Worm (Caenorhabditis elegans): ENCODE measurements around the gene F36A4.2.

Gene F36A4.2

DNA sequence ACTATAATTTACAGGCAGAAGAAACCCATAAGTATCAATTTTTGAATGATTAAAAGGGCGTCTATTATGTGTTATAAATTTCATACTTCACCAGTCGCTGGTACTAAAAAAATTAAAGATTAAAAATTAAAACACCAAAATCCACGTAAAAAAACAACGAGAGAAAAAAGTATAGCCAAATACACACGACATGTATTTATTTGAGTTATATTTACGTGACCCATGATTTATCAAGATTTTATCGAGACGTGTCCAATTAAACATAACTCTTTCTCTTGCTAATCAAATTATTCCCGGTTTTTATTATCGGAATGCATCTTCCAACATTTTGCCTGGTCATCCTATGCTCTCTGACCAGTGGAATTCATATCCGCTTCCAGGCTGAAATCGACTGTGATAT is 3.7 kb upstream of the F36A4.2 start, which contains the start of gene F36A4.4:
Gene F36A4.4 (plus strand): TSS at position 301 of the 400 bp plus-strand sequence.
- TF ChIP-seq ceh-13 (GFP tag; optimal IDR thresholded peaks at IDR 0.05) (no peak), aly-1 (tag; optimal IDR thresholded peaks at IDR 0.05) (no peak), sea-1 (GFP tag; conservative IDR thresholded peaks at IDR 0.05) (no peak), tra-4 (tag; optimal IDR thresholded peaks at IDR 0.05) (no peak), tbx-11 (GFP tag; IDR thresholded peaks at IDR 0.05) (no peak), hmg-4 (GFP tag; optimal IDR thresholded peaks at IDR 0.05) (no peak), hnd-1 (tag; optimal IDR thresholded peaks at IDR 0.05) (no peak), B0310.2 (tag; optimal IDR thresholded peaks at IDR 0.05) (no peak), pes-1 (GFP tag; IDR thresholded peaks at IDR 0.05) (no peak), hmbx-1 (tag; optimal IDR thresholded peaks at IDR 0.05) (no peak)

DNA sequence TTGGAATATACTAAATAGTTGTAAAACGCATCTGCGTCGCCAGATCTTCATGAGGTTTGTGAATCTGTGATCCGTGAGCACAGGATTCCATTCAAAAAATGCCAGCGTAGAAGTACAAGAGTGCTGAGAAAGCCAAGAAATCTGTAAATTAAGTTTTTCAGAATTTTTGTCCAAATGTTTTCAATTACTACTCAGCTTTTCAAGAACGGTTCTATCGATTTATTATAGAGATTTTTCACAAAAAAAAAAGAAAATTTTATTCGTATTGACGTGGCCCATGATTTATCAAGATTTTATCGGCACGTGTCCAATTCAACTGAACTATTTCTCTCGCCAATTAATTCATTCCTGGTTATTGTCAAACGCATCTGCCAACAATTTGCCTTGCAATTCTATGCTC is 1.7 kb upstream of the F36A4.2 start, which contains the start of gene F36A4.3:
Gene F36A4.3 (plus strand): TSS at position 301 of the 400 bp plus-strand sequence.
- TF ChIP-seq B0310.2 (tag; optimal IDR thresholded peaks at IDR 0.05), result no peak
- TF ChIP-seq aly-1 (tag; optimal IDR thresholded peaks at IDR 0.05), result no peak
- TF ChIP-seq ceh-36 (tag; optimal IDR thresholded peaks at IDR 0.05), result no peak
- no peak for TF ChIP-seq tbx-37 (GFP tag; conservative IDR thresholded peaks at IDR 0.05)
- no peak for TF ChIP-seq tra-4 (tag; optimal IDR thresholded peaks at IDR 0.05)
- no peak for TF ChIP-seq F13C5.2 (tag; optimal IDR thresholded peaks at IDR 0.05)
- TF ChIP-seq tbx-11 (GFP tag; IDR thresholded peaks at IDR 0.05), result no peak
- no peak for TF ChIP-seq hmg-4 (GFP tag; optimal IDR thresholded peaks at IDR 0.05)
- TF ChIP-seq pes-1 (GFP tag; IDR thresholded peaks at IDR 0.05), result no peak
- TF ChIP-seq ets-7 (tag; optimal IDR thresholded peaks at IDR 0.05), result no peak
- TF ChIP-seq flt-1 (GFP tag; IDR thresholded peaks at IDR 0.05), result no peak

DNA sequence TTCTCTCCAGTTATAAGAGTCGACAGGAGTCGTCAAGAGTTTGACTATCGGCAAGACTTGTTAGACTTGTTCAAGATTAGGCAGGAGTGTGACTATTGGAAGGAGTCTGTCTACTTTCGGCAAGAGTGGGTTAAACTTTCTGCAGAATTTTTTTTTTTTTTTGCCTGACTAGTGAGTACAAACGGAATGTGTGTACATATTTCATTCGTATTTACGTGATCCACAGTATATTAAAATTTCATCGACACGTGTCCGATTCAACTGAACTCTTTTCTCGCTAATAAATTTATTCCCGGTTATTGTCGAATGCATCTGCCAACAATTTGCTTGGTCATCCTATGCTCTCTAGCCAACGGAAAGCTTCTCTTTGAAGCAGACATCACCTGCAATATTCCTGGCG is 1.1 kb downstream of the F36A4.2 start, which contains the start of gene F36A4.1:
Gene F36A4.1 (plus strand): TSS at position 301 of the 400 bp plus-strand sequence.
- TF ChIP-seq ama-1 (optimal IDR thresholded peaks at IDR 0.05) (no peak), F13C5.2 (tag; optimal IDR thresholded peaks at IDR 0.05) (no peak), tra-4 (tag; optimal IDR thresholded peaks at IDR 0.05) (no peak), ceh-13 (GFP tag; optimal IDR thresholded peaks at IDR 0.05) (no peak), flt-1 (GFP tag; IDR thresholded peaks at IDR 0.05) (no peak), tbx-11 (GFP tag; IDR thresholded peaks at IDR 0.05) (no peak), ets-7 (tag; optimal IDR thresholded peaks at IDR 0.05) (no peak), sea-1 (GFP tag; conservative IDR thresholded peaks at IDR 0.05) (no peak), hnd-1 (tag; optimal IDR thresholded peaks at IDR 0.05) (no peak), pes-1 (GFP tag; IDR thresholded peaks at IDR 0.05) (no peak), scrt-1 (GFP tag; IDR thresholded peaks at IDR 0.05) (no peak), tbx-37 (GFP tag; conservative IDR thresholded peaks at IDR 0.05) (no peak), hmbx-1 (tag; optimal IDR thresholded peaks at IDR 0.05) (no peak), hmg-4 (GFP tag; optimal IDR thresholded peaks at IDR 0.05) (no peak), ceh-36 (tag; optimal IDR thresholded peaks at IDR 0.05) (no peak), B0310.2 (tag; optimal IDR thresholded peaks at IDR 0.05) (no peak), aly-1 (tag; optimal IDR thresholded peaks at IDR 0.05) (no peak)

- TF ChIP-seq hnd-1 (tag; optimal IDR thresholded peaks at IDR 0.05) (no peak), hmg-4 (GFP tag; optimal IDR thresholded peaks at IDR 0.05) (no peak), tra-4 (tag; optimal IDR thresholded peaks at IDR 0.05) (no peak)
Measured at ce11 chrIV:4277694-4278093, 6.7 kb downstream of the F36A4.2 start, which contains the start of gene nhr-78. TSS of gene nhr-78 (minus strand) at chrIV:4277875.

DNA sequence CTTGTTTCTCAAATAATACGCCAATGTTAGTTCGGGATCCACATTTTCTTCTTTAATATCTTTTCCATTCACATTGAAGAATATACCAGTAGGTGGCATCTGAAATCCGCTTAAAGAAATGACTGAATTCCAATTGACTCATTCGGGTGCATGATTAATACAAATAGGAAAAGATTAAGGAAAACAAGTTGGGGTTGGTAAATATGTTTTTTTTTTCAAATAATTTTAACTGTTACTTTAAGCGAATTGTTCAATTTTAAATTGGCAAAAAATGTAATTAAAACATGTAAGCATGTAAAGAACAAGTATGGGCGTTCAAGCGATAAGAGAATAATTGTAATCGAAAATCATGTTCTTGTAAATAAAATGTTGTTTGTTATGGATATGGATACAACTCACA is 13.0 kb downstream of the F36A4.2 start, which contains the start of gene F15E6.6:
Gene F15E6.6 (minus strand): TSS at position 101 of the 400 bp plus-strand sequence.
- no peak for TF ChIP-seq flt-1 (GFP tag; IDR thresholded peaks at IDR 0.05)
- no peak for TF ChIP-seq sea-1 (GFP tag; conservative IDR thresholded peaks at IDR 0.05)
- no peak for TF ChIP-seq ceh-13 (GFP tag; optimal IDR thresholded peaks at IDR 0.05)
- no peak for TF ChIP-seq hnd-1 (tag; optimal IDR thresholded peaks at IDR 0.05)
- TF ChIP-seq ceh-36 (tag; optimal IDR thresholded peaks at IDR 0.05), result no peak
- no peak for TF ChIP-seq B0310.2 (tag; optimal IDR thresholded peaks at IDR 0.05)

ce11 chrIV:4284989-4285388 is 14.0 kb downstream of the F36A4.2 start:
- no peak for TF ChIP-seq hmg-4 (GFP tag; optimal IDR thresholded peaks at IDR 0.05)
- no peak for TF ChIP-seq sea-1 (GFP tag; conservative IDR thresholded peaks at IDR 0.05)
- TF ChIP-seq pes-1 (GFP tag; IDR thresholded peaks at IDR 0.05), result no peak
- no peak for TF ChIP-seq tra-4 (tag; optimal IDR thresholded peaks at IDR 0.05)
- TF ChIP-seq ceh-13 (GFP tag; optimal IDR thresholded peaks at IDR 0.05), result no peak
- no peak for TF ChIP-seq F13C5.2 (tag; optimal IDR thresholded peaks at IDR 0.05)
- TF ChIP-seq flt-1 (GFP tag; IDR thresholded peaks at IDR 0.05), result no peak

ce11 chrIV:4288332-4288731 is 17.3 kb downstream of the F36A4.2 start, which contains the start of gene srv-4:
TSS of gene srv-4 (minus strand) at chrIV:4288432.
- TF ChIP-seq sea-1 (GFP tag; conservative IDR thresholded peaks at IDR 0.05), result no peak
- no peak for TF ChIP-seq pes-1 (GFP tag; IDR thresholded peaks at IDR 0.05)
- TF ChIP-seq B0310.2 (tag; optimal IDR thresholded peaks at IDR 0.05), result no peak
- no peak for TF ChIP-seq tbx-11 (GFP tag; IDR thresholded peaks at IDR 0.05)
- no peak for TF ChIP-seq hmg-4 (GFP tag; optimal IDR thresholded peaks at IDR 0.05)
- TF ChIP-seq tbx-37 (GFP tag; conservative IDR thresholded peaks at IDR 0.05), result no peak
- TF ChIP-seq aly-1 (tag; optimal IDR thresholded peaks at IDR 0.05), result no peak

- TF ChIP-seq sea-1 (GFP tag; conservative IDR thresholded peaks at IDR 0.05) (no peak), pes-1 (GFP tag; IDR thresholded peaks at IDR 0.05) (no peak), F13C5.2 (tag; optimal IDR thresholded peaks at IDR 0.05) (no peak), tra-4 (tag; optimal IDR thresholded peaks at IDR 0.05) (no peak), ama-1 (optimal IDR thresholded peaks at IDR 0.05) (no peak), ceh-36 (tag; optimal IDR thresholded peaks at IDR 0.05) (no peak), aly-1 (tag; optimal IDR thresholded peaks at IDR 0.05) (no peak), B0310.2 (tag; optimal IDR thresholded peaks at IDR 0.05) (no peak), hmg-4 (GFP tag; optimal IDR thresholded peaks at IDR 0.05) (no peak), scrt-1 (GFP tag; IDR thresholded peaks at IDR 0.05) (no peak), hnd-1 (tag; optimal IDR thresholded peaks at IDR 0.05) (no peak), hmbx-1 (tag; optimal IDR thresholded peaks at IDR 0.05) (no peak), ceh-13 (GFP tag; optimal IDR thresholded peaks at IDR 0.05) (no peak), tbx-37 (GFP tag; conservative IDR thresholded peaks at IDR 0.05) (no peak), flt-1 (GFP tag; IDR thresholded peaks at IDR 0.05) (no peak), ets-7 (tag; optimal IDR thresholded peaks at IDR 0.05) (no peak), tbx-11 (GFP tag; IDR thresholded peaks at IDR 0.05) (no peak)
Measured at ce11 chrIV:4289267-4289666, 18.2 kb downstream of the F36A4.2 start, which contains the start of gene F15E6.5. TSS of gene F15E6.5 (plus strand) at chrIV:4289567.
